Worm (Caenorhabditis elegans): ENCODE data around the gene F32E10.8.

Gene F32E10.8

ce11 chrIV:7580062-7580614 lies 12.7 kb downstream of the F32E10.8 start, which contains the start of the genes cec-5 and nol-10 (continued):
- TF ChIP-seq alr-1 (tag; optimal IDR thresholded peaks at IDR 0.05) (no peak), skn-1 (tag; optimal IDR thresholded peaks at IDR 0.05) (no peak), nhr-237 (tag; optimal IDR thresholded peaks at IDR 0.05) (no peak), unc-55 (GFP tag; optimal IDR thresholded peaks at IDR 0.05) (peak; percentile 96)

- no peak for TF ChIP-seq skn-1 (tag; optimal IDR thresholded peaks at IDR 0.05)
- TF ChIP-seq F13H6.1 (tag; optimal IDR thresholded peaks at IDR 0.05): no peak
- TF ChIP-seq lsy-2 (tag; optimal IDR thresholded peaks at IDR 0.05): peak in 1 of 2 experiments; percentile 10
- TF ChIP-seq C34F6.9 (tag; optimal IDR thresholded peaks at IDR 0.05): peak; percentile 40
- TF ChIP-seq unc-55 (GFP tag; optimal IDR thresholded peaks at IDR 0.05): peak; percentile 69
- TF ChIP-seq lin-13 (GFP tag; optimal IDR thresholded peaks at IDR 0.05): no peak
- TF ChIP-seq nhr-77 (tag; optimal IDR thresholded peaks at IDR 0.05): no peak
- no peak for TF ChIP-seq blmp-1 (tag; optimal IDR thresholded peaks at IDR 0.05; ENCODE audit: insufficient read depth)
- peak; percentile 30 for TF ChIP-seq zag-1 (tag; optimal IDR thresholded peaks at IDR 0.05)
Observed at ce11 chrIV:7585273-7585882, 18.0 kb downstream of the F32E10.8 start.

- TF ChIP-seq elt-1 (tag; optimal IDR thresholded peaks at IDR 0.05): no peak
- TF ChIP-seq lin-39 (tag; optimal IDR thresholded peaks at IDR 0.05): no peak
- TF ChIP-seq egl-27 (tag; optimal IDR thresholded peaks at IDR 0.05): no peak
- no peak for TF ChIP-seq ama-1 (optimal IDR thresholded peaks at IDR 0.05)
- no peak for TF ChIP-seq ztf-1 (GFP tag; conservative IDR thresholded peaks at IDR 0.05)
- no peak for TF ChIP-seq unc-39 (tag; optimal IDR thresholded peaks at IDR 0.05)
- no peak for TF ChIP-seq ZK546.5 (tag; optimal IDR thresholded peaks at IDR 0.05)
- TF ChIP-seq nhr-25 (tag; optimal IDR thresholded peaks at IDR 0.05): no peak
- TF ChIP-seq dmd-4 (tag; optimal IDR thresholded peaks at IDR 0.05): no peak
- no peak for TF ChIP-seq lsy-2 (tag; optimal IDR thresholded peaks at IDR 0.05)
- TF ChIP-seq sma-3 (GFP tag; optimal IDR thresholded peaks at IDR 0.05): no peak
- TF ChIP-seq blmp-1 (tag; optimal IDR thresholded peaks at IDR 0.05; ENCODE audit: insufficient read depth): no peak
- no peak for TF ChIP-seq nhr-6 (tag; optimal IDR thresholded peaks at IDR 0.05)
- no peak for TF ChIP-seq nhr-237 (tag; optimal IDR thresholded peaks at IDR 0.05)
- no peak for TF ChIP-seq peb-1 (tag; optimal IDR thresholded peaks at IDR 0.05)
- TF ChIP-seq mab-5 (tag; optimal IDR thresholded peaks at IDR 0.05): no peak
- no peak for TF ChIP-seq nhr-10 (tag; optimal IDR thresholded peaks at IDR 0.05)
- no peak for TF ChIP-seq crh-2 (tag; optimal IDR thresholded peaks at IDR 0.05)
- TF ChIP-seq nhr-21 (tag; optimal IDR thresholded peaks at IDR 0.05): no peak
- no peak for TF ChIP-seq nhr-23 (tag; optimal IDR thresholded peaks at IDR 0.05)
Observed at ce11 chrIV:7586972-7587371, 19.6 kb downstream of the F32E10.8 start.

- TF ChIP-seq nhr-21 (tag; optimal IDR thresholded peaks at IDR 0.05): no peak
- TF ChIP-seq sem-4 (tag; optimal IDR thresholded peaks at IDR 0.05): peak; percentile 45
- TF ChIP-seq gmeb-1 (tag; optimal IDR thresholded peaks at IDR 0.05): no peak
- peak; percentile 46 for TF ChIP-seq unc-55 (GFP tag; optimal IDR thresholded peaks at IDR 0.05)
- no peak for TF ChIP-seq ZK546.5 (tag; optimal IDR thresholded peaks at IDR 0.05)
- no peak for TF ChIP-seq ama-1 (optimal IDR thresholded peaks at IDR 0.05)
Observed at ce11 chrIV:7588631-7589030, 21.2 kb downstream of the F32E10.8 start, which contains the start of gene cla-1. Gene cla-1, plus strand, starts transcription at chrIV:7588931.

- no peak for TF ChIP-seq fos-1 (tag; optimal IDR thresholded peaks at IDR 0.05)
- no peak for TF ChIP-seq nhr-237 (tag; optimal IDR thresholded peaks at IDR 0.05)
- TF ChIP-seq ztf-1 (GFP tag; conservative IDR thresholded peaks at IDR 0.05): no peak
- no peak for TF ChIP-seq nhr-25 (tag; optimal IDR thresholded peaks at IDR 0.05)
Observed at ce11 chrIV:7605413-7605812, 38.0 kb downstream of the F32E10.8 start.

ce11 chrIV:7608111-7608510 lies 40.7 kb downstream of the F32E10.8 start:
- TF ChIP-seq Y55F3AM.14 (GFP tag; optimal IDR thresholded peaks at IDR 0.05) (no peak), lin-13 (GFP tag; optimal IDR thresholded peaks at IDR 0.05) (no peak), sma-9 (GFP tag; optimal IDR thresholded peaks at IDR 0.05) (no peak), sma-9 (tag; optimal IDR thresholded peaks at IDR 0.05) (no peak), R02D3.7 (tag; optimal IDR thresholded peaks at IDR 0.05) (no peak), snpc-4 (tag; optimal IDR thresholded peaks at IDR 0.05) (no peak), unc-62 (GFP tag; optimal IDR thresholded peaks at IDR 0.05) (no peak), ztf-1 (GFP tag; conservative IDR thresholded peaks at IDR 0.05) (no peak), zag-1 (tag; optimal IDR thresholded peaks at IDR 0.05) (no peak), lin-39 (tag; optimal IDR thresholded peaks at IDR 0.05) (no peak), mdl-1 (tag; optimal IDR thresholded peaks at IDR 0.05) (no peak), elt-3 (tag; optimal IDR thresholded peaks at IDR 0.05) (no peak), nhr-129 (tag; optimal IDR thresholded peaks at IDR 0.05) (no peak), nhr-12 (tag; optimal IDR thresholded peaks at IDR 0.05) (no peak), lsy-2 (tag; optimal IDR thresholded peaks at IDR 0.05) (no peak), nhr-25 (tag; optimal IDR thresholded peaks at IDR 0.05) (no peak), crh-2 (tag; optimal IDR thresholded peaks at IDR 0.05) (no peak), nhr-11 (tag; optimal IDR thresholded peaks at IDR 0.05) (no peak)

All from whole organism, L2 larva.